Worm (Caenorhabditis elegans): ENCODE measurements around the gene pdf-2.

DNA sequence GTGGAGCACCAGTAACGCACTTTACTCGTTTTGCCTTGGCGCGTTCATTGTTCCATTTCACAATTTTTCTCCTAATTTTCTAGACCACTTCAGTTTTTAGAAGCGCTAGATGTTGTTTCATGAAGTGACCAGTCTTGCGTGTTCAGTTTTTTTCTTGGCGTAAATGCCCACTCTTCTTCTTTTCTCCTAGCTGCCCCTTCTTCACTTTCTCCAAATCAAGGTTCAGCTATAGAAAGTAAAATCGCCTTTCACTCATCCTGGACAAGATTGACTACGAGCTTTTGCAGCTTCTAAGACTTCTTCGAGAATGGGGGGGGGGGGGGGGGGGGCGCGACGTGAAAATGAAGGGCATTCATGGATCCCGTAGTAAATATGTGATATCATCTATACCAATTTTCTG lies 49.5 kb downstream of the pdf-2 start:
- no peak for TF ChIP-seq ztf-11 (tag; optimal IDR thresholded peaks at IDR 0.05)
- no peak for TF ChIP-seq mml-1 (tag; optimal IDR thresholded peaks at IDR 0.05)
- no peak for TF ChIP-seq tbx-2 (tag; optimal IDR thresholded peaks at IDR 0.05)
- no peak for TF ChIP-seq nhr-11 (tag; optimal IDR thresholded peaks at IDR 0.05)
- no peak for TF ChIP-seq nhr-23 (tag; optimal IDR thresholded peaks at IDR 0.05)
- no peak for TF ChIP-seq aly-2 (tag; optimal IDR thresholded peaks at IDR 0.05)
- no peak for TF ChIP-seq fkh-10 (GFP tag; optimal IDR thresholded peaks at IDR 0.05)
